Worm (Caenorhabditis elegans) whole organism, L4 larva: ENCODE measurements around the gene cln-3.3.

ENCODE experiments used
- F10B5.3 ChIP-seq: sonication (generic microtip); optimal IDR thresholded peaks from 2 replicates; lab custom pipeline; 2016; ENCODE audit warnings: mild to moderate bottlenecking, missing genetic modification characterization, missing compliant biosample characterization
- aly-2 ChIP-seq: sonication (generic microtip); optimal IDR thresholded peaks from 2 replicates; lab custom pipeline; 2018; ENCODE audit warnings: missing biosample characterization, missing genetic modification characterization
- ama-1 ChIP-seq: fragments of 150-350 bp; optimal IDR thresholded peaks from 2 replicates; lab custom pipeline; 2014; ENCODE audit warnings: inconsistent platforms, mixed read lengths
- ceh-62 ChIP-seq: sonication (generic microtip); optimal IDR thresholded peaks from 2 replicates; lab custom pipeline; 2017; ENCODE audit warnings: missing biosample characterization, missing genetic modification characterization
- dve-1 ChIP-seq: sonication (generic microtip); optimal IDR thresholded peaks from 2 replicates; lab custom pipeline; 2017; ENCODE audit warnings: antibody characterized with exemption, mild to moderate bottlenecking, missing genetic modification characterization, missing compliant biosample characterization; ENCODE audit not compliant: insufficient read depth
- jun-1 ChIP-seq: fragments of 150-350 bp; optimal IDR thresholded peaks from 2 replicates; lab custom pipeline; 2014; ENCODE audit warnings: missing biosample characterization, missing genetic modification reagents, missing genetic modification characterization
- madf-9 ChIP-seq: fragments of 200-800 bp; sonication (Bioruptor generic); conservative IDR thresholded peaks from 2 replicates; pipeline ENCODE4 v1.3.6; 2022; ENCODE audit warnings: missing genetic modification reagents, missing genetic modification characterization, missing compliant biosample characterization
- nhr-28 ChIP-seq: fragments of 150-350 bp; optimal IDR thresholded peaks from 2 replicates; lab custom pipeline; 2014; ENCODE audit warnings: missing biosample characterization, missing genetic modification characterization
- pqm-1 ChIP-seq: sonication (generic microtip); optimal IDR thresholded peaks from 2 replicates; lab custom pipeline; 2017; ENCODE audit warnings: missing biosample characterization, missing genetic modification characterization
- ztf-11 ChIP-seq: fragments of 150-350 bp; optimal IDR thresholded peaks from 2 replicates; lab custom pipeline; 2014; ENCODE audit warnings: missing biosample characterization, missing genetic modification characterization

DNA sequence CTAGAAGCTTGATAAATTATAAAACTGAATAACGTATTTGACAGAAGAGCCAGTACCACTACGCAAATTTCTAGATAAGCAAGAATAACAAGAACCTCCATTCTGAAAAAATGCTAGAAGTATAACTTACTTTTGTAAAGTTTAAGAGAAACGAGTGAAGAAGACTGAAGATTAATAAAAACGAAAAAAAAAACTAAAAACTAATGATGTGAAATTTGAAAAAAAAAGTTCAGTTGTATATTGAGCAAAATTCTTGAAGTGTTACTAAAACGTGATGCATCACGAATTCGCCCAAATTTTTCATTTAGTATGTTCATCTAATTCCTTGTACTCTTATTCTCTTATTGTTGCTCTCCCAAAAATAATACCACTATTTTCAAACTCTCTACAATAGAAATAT, 5.7 kb upstream of the cln-3.3 start, which contains the start of gene ZC190.6:
- TF ChIP-seq madf-9 (GFP tag; lab: Robert Waterston, UW) (no peak), ama-1 (no peak), dve-1 (tag; lab: Kevin White, UChicago) (no peak), jun-1 (tag; lab: Kevin White, UChicago) (no peak), ztf-11 (no peak), pqm-1 (tag; lab: Kevin White, UChicago) (no peak), ceh-62 (tag; lab: Kevin White, UChicago) (no peak), nhr-28 (no peak), aly-2 (tag; lab: Kevin White, UChicago) (no peak), F10B5.3 (tag; lab: Kevin White, UChicago) (no peak)
